Fruit fly (Drosophila melanogaster): ENCODE data around the gene Trmt61.

Gene Trmt61

dm6 chr3R:26055214-26055632 lies 4.1 kb upstream of the Trmt61 start, which contains the start of gene Cmpk (continued):
- TF ChIP-seq CG15696 (tag; optimal IDR thresholded peaks at IDR 0.05), result peak; percentile 19
- peak; percentile 69 for TF ChIP-seq sug (tag; optimal IDR thresholded peaks at IDR 0.05)
- no peak for TF ChIP-seq CG12744 (GFP tag; optimal IDR thresholded peaks at IDR 0.05)
- no peak for TF ChIP-seq Atf6 (GFP tag; IDR thresholded peaks at IDR 0.05)
- no peak for TF ChIP-seq lola (GFP tag; optimal IDR thresholded peaks at IDR 0.05)
- TF ChIP-seq CG34224 (GFP tag; IDR thresholded peaks at IDR 0.05; ENCODE audit: partially characterized antibody), result peak; percentile 40; the same call in 1 of the 3 replicates
- peak; percentile 84 for TF ChIP-seq CG13296 (GFP tag; optimal IDR thresholded peaks at IDR 0.05)
- no peak for TF ChIP-seq wdn (GFP tag; IDR thresholded peaks at IDR 0.05)
- peak; percentile 75 for TF ChIP-seq CG1603 (tag; optimal IDR thresholded peaks at IDR 0.05)
- peak; percentile 55 for TF ChIP-seq unc-4 (GFP tag; IDR thresholded peaks at IDR 0.05; ENCODE audit: partially characterized antibody)
- peak; percentile 47 for TF ChIP-seq dmrt11E (tag; optimal IDR thresholded peaks at IDR 0.05)
- peak; percentile 14 for TF ChIP-seq chn (GFP tag; optimal IDR thresholded peaks at IDR 0.05)
- TF ChIP-seq CG30431 (GFP tag; optimal IDR thresholded peaks at IDR 0.05), result peak; percentile 64
- TF ChIP-seq CG10431 (GFP tag; optimal IDR thresholded peaks at IDR 0.05), result peak; percentile 77
- TF ChIP-seq inv (GFP tag; IDR thresholded peaks at IDR 0.05; ENCODE audit: partially characterized antibody), result no peak
- peak; percentile 54 for TF ChIP-seq kah (GFP tag; optimal IDR thresholded peaks at IDR 0.05)
- TF ChIP-seq Ravus (GFP tag; IDR thresholded peaks at IDR 0.05), result no peak
- peak; percentile 12 for TF ChIP-seq vfl (GFP tag; optimal IDR thresholded peaks at IDR 0.05)
- TF ChIP-seq odd (GFP tag; optimal IDR thresholded peaks at IDR 0.05), result peak; percentile 81
- TF ChIP-seq sisA (GFP tag; IDR thresholded peaks at IDR 0.05), result 0 out of 2 replicates have a peak, but pooled peaks have one; percentile 4
- TF ChIP-seq ems (GFP tag; optimal IDR thresholded peaks at IDR 0.05), result peak; percentile 16
- peak; percentile 63 for TF ChIP-seq PHDP (tag; optimal IDR thresholded peaks at IDR 0.05)
- peak; percentile 74 for TF ChIP-seq CG6854 (GFP tag; optimal IDR thresholded peaks at IDR 0.05)
- TF ChIP-seq CG4282 (GFP tag; optimal IDR thresholded peaks at IDR 0.05), result peak; percentile 19
- peak; percentile 53 for TF ChIP-seq fd102C (GFP tag; optimal IDR thresholded peaks at IDR 0.05)
- peak; percentile 63 for TF ChIP-seq CG17186 (GFP tag; optimal IDR thresholded peaks at IDR 0.05)
- no peak for TF ChIP-seq repo (GFP tag; optimal IDR thresholded peaks at IDR 0.05)
- TF ChIP-seq CG8944 (GFP tag; optimal IDR thresholded peaks at IDR 0.05), result peak; percentile 40
- TF ChIP-seq H2.0 (GFP tag; IDR thresholded peaks at IDR 0.05), result peak; percentile 49; the same call in 1 of the 2 replicates
- TF ChIP-seq luna (GFP tag; optimal IDR thresholded peaks at IDR 0.05), result no peak
- TF ChIP-seq CG3065 (GFP tag; optimal IDR thresholded peaks at IDR 0.05), result no peak
- TF ChIP-seq CG15514 (GFP tag; optimal IDR thresholded peaks at IDR 0.05), result peak; percentile 81
- TF ChIP-seq btn (GFP tag; optimal IDR thresholded peaks at IDR 0.05), result no peak
- TF ChIP-seq CG14667 (GFP tag; IDR thresholded peaks at IDR 0.05), result peak; percentile 20; the same call in 1 of the 2 replicates
- TF ChIP-seq ato (GFP tag; IDR thresholded peaks at IDR 0.05; ENCODE audit: partially characterized antibody), result peak; percentile 33; the same call in 1 of the 2 replicates
- TF ChIP-seq CG7372 (GFP tag; IDR thresholded peaks at IDR 0.05), result peak; percentile 29; the same call in 1 of the 2 replicates
- peak; percentile 85 for TF ChIP-seq CG7271 (tag; optimal IDR thresholded peaks at IDR 0.05)
- TF ChIP-seq pan (optimal IDR thresholded peaks at IDR 0.05), result no peak
- peak in 1 of 2 experiments; percentile 50 for TF ChIP-seq pan (GFP tag; optimal IDR thresholded peaks at IDR 0.05 in 1 of 2, IDR thresholded peaks at IDR 0.05 in 1 of 2)
- TF ChIP-seq pho (GFP tag; optimal IDR thresholded peaks at IDR 0.05), result no peak
- TF ChIP-seq Xbp1 (GFP tag; optimal IDR thresholded peaks at IDR 0.05), result peak; percentile 71
- peak; percentile 85; the same call in 1 of the 2 replicates for TF ChIP-seq aop (GFP tag; IDR thresholded peaks at IDR 0.05)
- no peak for TF ChIP-seq tio (GFP tag; optimal IDR thresholded peaks at IDR 0.05)
- 0 out of 3 replicates have a peak, but pooled peaks have one; percentile 29 for TF ChIP-seq z (GFP tag; IDR thresholded peaks at IDR 0.05)
- peak; percentile 75; the same call in 2 of the 3 replicates for TF ChIP-seq gce (GFP tag; IDR thresholded peaks at IDR 0.05)
- TF ChIP-seq cwo (GFP tag; optimal IDR thresholded peaks at IDR 0.05), result no peak
- TF ChIP-seq CG42726 (GFP tag; IDR thresholded peaks at IDR 0.05; ENCODE audit: partially characterized antibody), result peak; percentile 58; the same call in 1 of the 2 replicates
- TF ChIP-seq Dip2 (GFP tag; IDR thresholded peaks at IDR 0.05), result no peak
- TF ChIP-seq CG15269 (tag; optimal IDR thresholded peaks at IDR 0.05), result peak; percentile 68
